Worm (Caenorhabditis elegans) whole organism, L3 larva: ENCODE data around the gene R105.5.

Experiments
- ZK546.5 ChIP-seq: sonication (generic microtip); optimal IDR thresholded peaks from 2 replicates; lab custom pipeline; 2017; ENCODE audit warnings: missing biosample characterization, missing genetic modification characterization
- aly-2 ChIP-seq: fragments of 150-350 bp; optimal IDR thresholded peaks from 2 replicates; lab custom pipeline; 2014; ENCODE audit warnings: missing biosample characterization, missing genetic modification characterization
- ceh-16 ChIP-seq: sonication (generic microtip); optimal IDR thresholded peaks from 2 replicates; lab custom pipeline; 2017; ENCODE audit warnings: missing biosample characterization, missing genetic modification characterization
- eor-1 ChIP-seq, 2 experiments: fragments of 150-350 bp; optimal IDR thresholded peaks; 2 replicates each; lab custom pipeline; 2014 to 2018; ENCODE audit warnings: missing biosample characterization in 2 of 2, missing genetic modification characterization in 2 of 2
- nhr-11 ChIP-seq: fragments of 150-350 bp; optimal IDR thresholded peaks from 2 replicates; lab custom pipeline; 2014; ENCODE audit warnings: missing biosample characterization, missing genetic modification characterization
- nhr-237 ChIP-seq: fragments of 150-350 bp; optimal IDR thresholded peaks from 2 replicates; lab custom pipeline; 2014; ENCODE audit warnings: missing biosample characterization, missing genetic modification characterization
- nhr-25 ChIP-seq: sonication (generic microtip); optimal IDR thresholded peaks from 2 replicates; lab custom pipeline; 2017; ENCODE audit warnings: missing biosample characterization, missing genetic modification characterization
- nhr-28 ChIP-seq: fragments of 150-350 bp; optimal IDR thresholded peaks from 2 replicates; lab custom pipeline; 2014; ENCODE audit warnings: missing biosample characterization, missing genetic modification characterization
- pha-4 ChIP-seq: fragments of 150-350 bp; optimal IDR thresholded peaks from 2 replicates; lab custom pipeline; 2014; ENCODE audit warnings: missing biosample characterization, missing genetic modification reagents, missing genetic modification characterization
- snpc-4 ChIP-seq: fragments of 150-350 bp; optimal IDR thresholded peaks from 2 replicates; lab custom pipeline; 2014; ENCODE audit warnings: missing biosample characterization, missing genetic modification characterization
- ztf-11 ChIP-seq: fragments of 150-350 bp; optimal IDR thresholded peaks from 2 replicates; lab custom pipeline; 2014; ENCODE audit warnings: missing biosample characterization, missing genetic modification characterization

DNA sequence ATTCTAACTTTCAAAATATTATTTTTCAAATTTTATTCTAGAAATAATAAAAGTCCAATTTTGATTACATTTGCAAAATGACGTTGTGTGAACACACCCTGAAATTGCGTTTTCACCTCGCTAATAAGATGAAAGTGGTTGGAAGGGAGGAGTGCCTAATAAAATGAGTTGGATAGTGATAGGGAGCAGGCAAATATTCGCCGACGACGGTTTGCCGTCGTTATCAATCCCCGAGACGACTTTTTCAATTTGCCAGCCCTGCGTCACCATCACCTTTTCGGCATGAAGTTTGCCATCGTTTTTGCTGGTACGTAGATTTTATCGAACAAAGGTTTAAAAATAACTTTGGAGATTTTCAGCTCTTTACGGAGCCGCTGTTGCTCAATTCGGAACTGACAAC, 30.5 kb upstream of the R105.5 start, which contains the start of gene nspg-10:
- TF ChIP-seq nhr-25 (tag; lab: Kevin White, UChicago) = no peak
- no peak for TF ChIP-seq aly-2 (tag; lab: Kevin White, UChicago)
- no peak for TF ChIP-seq nhr-28 (tag; lab: Kevin White, UChicago)
- no peak for TF ChIP-seq ZK546.5 (tag; lab: Kevin White, UChicago)
- no peak for TF ChIP-seq ceh-16 (tag; lab: Kevin White, UChicago)
- TF ChIP-seq ztf-11 (tag; lab: Kevin White, UChicago) = no peak
- TF ChIP-seq nhr-11 (tag; lab: Kevin White, UChicago) = no peak
- TF ChIP-seq eor-1 (tag; optimal IDR thresholded peaks at IDR 0.05; lab: Kevin White, UChicago) = no peak
- no peak for TF ChIP-seq snpc-4 (tag; lab: Kevin White, UChicago)
- no peak for TF ChIP-seq nhr-237 (tag; lab: Kevin White, UChicago)
- no peak for TF ChIP-seq pha-4 (tag; lab: Kevin White, UChicago)
